Worm (Caenorhabditis elegans): Measurements from ENCODE around the gene rpb-8.

rpb-8 gene

ce11 chrIII:4899728-4900127 lies 18.1 kb downstream of the rpb-8 start (continued):
- TF ChIP-seq tlf-1 (GFP tag; optimal IDR thresholded peaks at IDR 0.05) (peak; percentile 98), sea-2 (GFP tag; IDR thresholded peaks at IDR 0.05) (peak; percentile 97), T07F8.4 (tag; optimal IDR thresholded peaks at IDR 0.05) (peak; percentile 38), let-526 (GFP tag; IDR thresholded peaks at IDR 0.05) (peak; percentile 99), atf-7 (tag; optimal IDR thresholded peaks at IDR 0.05) (peak; percentile 100), let-607 (tag; optimal IDR thresholded peaks at IDR 0.05) (peak; percentile 94 to 95), F49E8.2 (tag; optimal IDR thresholded peaks at IDR 0.05; ENCODE audit: insufficient read depth) (peak; percentile 6), nhr-80 (tag; optimal IDR thresholded peaks at IDR 0.05) (peak; percentile 99), unc-62 (GFP tag; optimal IDR thresholded peaks at IDR 0.05) (peak; percentile 77), ama-1 (optimal IDR thresholded peaks at IDR 0.05) (no peak), ama-1 (GFP tag; optimal IDR thresholded peaks at IDR 0.05) (no peak), ztf-28 (GFP tag; IDR thresholded peaks at IDR 0.05) (peak; percentile 86), B0019.2 (GFP tag; conservative IDR thresholded peaks at IDR 0.05) (peak; percentile 71), nhr-27 (tag; optimal IDR thresholded peaks at IDR 0.05) (peak; percentile 80), ztf-26 (tag; optimal IDR thresholded peaks at IDR 0.05) (peak; percentile 99), akir-1 (GFP tag; optimal IDR thresholded peaks at IDR 0.05) (peak; percentile 86), ekl-4 (GFP tag; IDR thresholded peaks at IDR 0.05) (peak; percentile 98), rpc-1 (optimal IDR thresholded peaks at IDR 0.05) (no peak), rpc-1 (tag; optimal IDR thresholded peaks at IDR 0.05) (no peak), lin-40 (tag; optimal IDR thresholded peaks at IDR 0.05) (peak; percentile 99), tbx-9 (tag; optimal IDR thresholded peaks at IDR 0.05; ENCODE audit: borderline replicate concordance) (no peak), him-1 (tag; optimal IDR thresholded peaks at IDR 0.05) (no peak), sdz-38 (tag; optimal IDR thresholded peaks at IDR 0.05) (no peak), ets-4 (GFP tag; optimal IDR thresholded peaks at IDR 0.05) (peak; percentile 99), lag-1 (GFP tag; IDR thresholded peaks at IDR 0.05) (peak; percentile 86; the same call in 1 of the 2 replicates), ceh-100 (GFP tag; IDR thresholded peaks at IDR 0.05) (peak; percentile 90), hmg-20 (GFP tag; IDR thresholded peaks at IDR 0.05) (peak; percentile 83; the same call in 1 of the 2 replicates), Y67H2A.10 (GFP tag; conservative IDR thresholded peaks at IDR 0.05) (peak; percentile 89), madf-10 (tag; optimal IDR thresholded peaks at IDR 0.05) (peak; percentile 95), egrh-3 (GFP tag; IDR thresholded peaks at IDR 0.05) (peak; percentile 70), egl-44 (GFP tag; IDR thresholded peaks at IDR 0.05) (peak; percentile 98)

ce11 chrIII:4899035-4899578 lies 18.7 kb downstream of the rpb-8 start, which contains the start of gene nhl-2:
TSS of gene nhl-2 (minus strand) at chrIII:4899085.
- TF ChIP-seq akir-1 (GFP tag; optimal IDR thresholded peaks at IDR 0.05) = no peak
- no peak for TF ChIP-seq madf-8 (GFP tag; conservative IDR thresholded peaks at IDR 0.05)
- TF ChIP-seq madf-3 (GFP tag; IDR thresholded peaks at IDR 0.05) = no peak
- no peak for TF ChIP-seq mcd-1 (GFP tag; IDR thresholded peaks at IDR 0.05)
- no peak for TF ChIP-seq zfh-2 (GFP tag; conservative IDR thresholded peaks at IDR 0.05)
- no peak for TF ChIP-seq let-526 (GFP tag; IDR thresholded peaks at IDR 0.05)
- no peak for TF ChIP-seq T07F8.4 (tag; optimal IDR thresholded peaks at IDR 0.05)
- TF ChIP-seq die-1 (tag; optimal IDR thresholded peaks at IDR 0.05) = no peak
- no peak for TF ChIP-seq pha-4 (tag; optimal IDR thresholded peaks at IDR 0.05)

- TF ChIP-seq unc-62 (GFP tag; optimal IDR thresholded peaks at IDR 0.05) (no peak), hmg-20 (GFP tag; IDR thresholded peaks at IDR 0.05) (no peak), pbrm-1 (GFP tag; IDR thresholded peaks at IDR 0.05) (no peak), lag-1 (GFP tag; IDR thresholded peaks at IDR 0.05) (no peak), gei-17 (GFP tag; optimal IDR thresholded peaks at IDR 0.05) (no peak), F33H1.4 (GFP tag; IDR thresholded peaks at IDR 0.05) (no peak), madf-3 (GFP tag; IDR thresholded peaks at IDR 0.05) (no peak), akir-1 (GFP tag; optimal IDR thresholded peaks at IDR 0.05) (no peak), attf-6 (GFP tag; IDR thresholded peaks at IDR 0.05) (no peak), ceh-27 (GFP tag; optimal IDR thresholded peaks at IDR 0.05) (no peak), F57C9.4 (tag; optimal IDR thresholded peaks at IDR 0.05) (no peak), madf-10 (tag; optimal IDR thresholded peaks at IDR 0.05) (no peak), sea-2 (GFP tag; IDR thresholded peaks at IDR 0.05) (no peak), zim-3 (tag; optimal IDR thresholded peaks at IDR 0.05) (no peak), ceh-91 (GFP tag; IDR thresholded peaks at IDR 0.05) (no peak), F10E7.11 (tag; optimal IDR thresholded peaks at IDR 0.05) (no peak)
Measured at ce11 chrIII:4895313-4895712, 22.5 kb downstream of the rpb-8 start.

Measured in whole organism, young adult.